Fruit fly (Drosophila melanogaster): ENCODE results near the gene dl.

dl gene

DNA sequence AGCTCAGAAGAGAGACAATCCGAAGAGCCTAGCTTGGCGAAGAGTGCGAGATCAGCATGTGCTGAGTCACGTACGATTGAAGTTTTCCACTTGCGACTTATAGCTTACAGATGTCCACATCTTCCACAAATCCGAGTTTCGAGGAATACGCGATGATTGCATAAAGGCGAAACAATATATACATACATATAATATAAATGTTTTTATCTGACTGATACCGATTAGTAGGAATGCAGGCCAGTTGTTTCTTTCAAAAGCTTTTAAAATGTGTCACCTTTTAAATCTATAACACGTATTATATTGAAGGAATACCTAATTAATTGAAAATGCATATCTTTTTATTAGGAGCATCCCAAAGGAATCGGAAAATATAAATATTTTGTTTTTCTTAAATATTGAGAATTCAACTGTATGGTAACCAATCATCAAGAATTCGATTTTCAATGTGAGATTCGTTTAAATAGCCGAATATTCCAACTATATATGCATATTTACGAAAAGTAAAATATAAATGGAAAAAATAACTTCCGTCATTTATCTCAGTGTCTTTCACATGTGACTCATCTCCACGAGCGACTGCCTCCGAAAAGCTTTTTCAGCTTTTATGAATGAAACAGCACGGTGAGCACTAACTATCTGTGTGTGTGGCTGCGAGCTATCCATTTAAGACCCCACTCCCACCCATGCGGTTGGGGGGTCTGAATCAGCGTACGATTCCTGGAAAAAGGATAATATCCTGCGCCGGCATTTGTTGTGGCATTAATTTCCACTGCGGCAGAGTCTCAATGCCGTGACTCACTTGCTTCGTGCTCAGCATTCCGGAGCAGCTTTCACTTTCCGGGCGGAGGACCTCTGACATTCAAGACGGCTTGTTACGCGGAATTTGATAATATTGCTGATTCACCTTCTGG lies 596 bp upstream of the dl start (continued):
- TF ChIP-seq CG4424 (GFP tag; optimal IDR thresholded peaks at IDR 0.05) (peak; percentile 51), CG30403 (GFP tag; optimal IDR thresholded peaks at IDR 0.05) (peak; percentile 78), slou (GFP tag; optimal IDR thresholded peaks at IDR 0.05) (peak; percentile 6), CG3065 (GFP tag; optimal IDR thresholded peaks at IDR 0.05) (no peak), Optix (GFP tag; IDR thresholded peaks at IDR 0.05) (no peak), bcd (GFP tag; optimal IDR thresholded peaks at IDR 0.05) (peak; percentile 56), CG10366 (GFP tag; IDR thresholded peaks at IDR 0.05) (peak; percentile 23; the same call in 1 of the 2 replicates), nerfin-1 (tag; optimal IDR thresholded peaks at IDR 0.05) (peak; percentile 13), CG13624 (GFP tag; optimal IDR thresholded peaks at IDR 0.05) (peak; percentile 11), CHES-1-like (GFP tag; optimal IDR thresholded peaks at IDR 0.05) (no peak), CG18599 (GFP tag; optimal IDR thresholded peaks at IDR 0.05) (peak; percentile 72), ind (GFP tag; optimal IDR thresholded peaks at IDR 0.05) (peak; percentile 43), Doc3 (GFP tag; IDR thresholded peaks at IDR 0.05; ENCODE audit: partially characterized antibody) (no peak), unc-4 (GFP tag; IDR thresholded peaks at IDR 0.05; ENCODE audit: partially characterized antibody) (no peak), tin (GFP tag; optimal IDR thresholded peaks at IDR 0.05) (peak; percentile 19), CG6683 (GFP tag; optimal IDR thresholded peaks at IDR 0.05) (peak; percentile 24), Bdp1 (GFP tag; optimal IDR thresholded peaks at IDR 0.05) (no peak), CG11085 (GFP tag; IDR thresholded peaks at IDR 0.05) (no peak), CG17328 (GFP tag; IDR thresholded peaks at IDR 0.05) (no peak), CG11504 (tag; optimal IDR thresholded peaks at IDR 0.05) (peak; percentile 80), CG2120 (GFP tag; optimal IDR thresholded peaks at IDR 0.05) (peak; percentile 80), CG30020 (tag; optimal IDR thresholded peaks at IDR 0.05) (no peak), CG42726 (GFP tag; IDR thresholded peaks at IDR 0.05; ENCODE audit: partially characterized antibody) (no peak), chinmo (GFP tag; IDR thresholded peaks at IDR 0.05; ENCODE audit: partially characterized antibody) (no peak), tio (GFP tag; optimal IDR thresholded peaks at IDR 0.05) (peak; percentile 1), ato (GFP tag; IDR thresholded peaks at IDR 0.05; ENCODE audit: partially characterized antibody) (no peak), ash1 (GFP tag; optimal IDR thresholded peaks at IDR 0.05) (no peak), CG17829 (tag; optimal IDR thresholded peaks at IDR 0.05) (no peak), CG2129 (GFP tag; IDR thresholded peaks at IDR 0.05; ENCODE audit: partially characterized antibody) (no peak), YL-1 (GFP tag; optimal IDR thresholded peaks at IDR 0.05) (no peak), dan (GFP tag; IDR thresholded peaks at IDR 0.05) (no peak), ham (GFP tag; IDR thresholded peaks at IDR 0.05) (no peak; the same call in 1 of the 2 replicates), NK7.1 (GFP tag; optimal IDR thresholded peaks at IDR 0.05) (peak; percentile 26), CG1529 (GFP tag; optimal IDR thresholded peaks at IDR 0.05) (peak; percentile 9), fd96Cb (tag; optimal IDR thresholded peaks at IDR 0.05) (peak; percentile 35), CG30431 (GFP tag; optimal IDR thresholded peaks at IDR 0.05) (no peak), D19B (GFP tag; optimal IDR thresholded peaks at IDR 0.05) (peak; percentile 58), ewg (GFP tag; optimal IDR thresholded peaks at IDR 0.05) (peak; percentile 28), Ets65A (GFP tag) (no peak), knrl (GFP tag; IDR thresholded peaks at IDR 0.05; ENCODE audit: partially characterized antibody) (no peak), CG8478 (optimal IDR thresholded peaks at IDR 0.05) (no peak), Sry-δ (GFP tag; optimal IDR thresholded peaks at IDR 0.05) (peak; percentile 2), tgo (GFP tag; IDR thresholded peaks at IDR 0.05) (peak; percentile 46; the same call in 1 of the 3 replicates), CG3281 (GFP tag; optimal IDR thresholded peaks at IDR 0.05) (peak; percentile 71), CG14014 (GFP tag; IDR thresholded peaks at IDR 0.05) (0 out of 2 replicates have a peak, but pooled peaks have one; percentile 50), crp (GFP tag; optimal IDR thresholded peaks at IDR 0.05) (peak in 1 of 2 experiments; percentile 13), chm (GFP tag; IDR thresholded peaks at IDR 0.05) (no peak), wor (GFP tag; IDR thresholded peaks at IDR 0.05) (no peak), Drgx (GFP tag; IDR thresholded peaks at IDR 0.05) (no peak; the same call in 1 of the 2 replicates)
